Worm (Caenorhabditis elegans): ENCODE measurements around the gene F47E1.2.

DNA sequence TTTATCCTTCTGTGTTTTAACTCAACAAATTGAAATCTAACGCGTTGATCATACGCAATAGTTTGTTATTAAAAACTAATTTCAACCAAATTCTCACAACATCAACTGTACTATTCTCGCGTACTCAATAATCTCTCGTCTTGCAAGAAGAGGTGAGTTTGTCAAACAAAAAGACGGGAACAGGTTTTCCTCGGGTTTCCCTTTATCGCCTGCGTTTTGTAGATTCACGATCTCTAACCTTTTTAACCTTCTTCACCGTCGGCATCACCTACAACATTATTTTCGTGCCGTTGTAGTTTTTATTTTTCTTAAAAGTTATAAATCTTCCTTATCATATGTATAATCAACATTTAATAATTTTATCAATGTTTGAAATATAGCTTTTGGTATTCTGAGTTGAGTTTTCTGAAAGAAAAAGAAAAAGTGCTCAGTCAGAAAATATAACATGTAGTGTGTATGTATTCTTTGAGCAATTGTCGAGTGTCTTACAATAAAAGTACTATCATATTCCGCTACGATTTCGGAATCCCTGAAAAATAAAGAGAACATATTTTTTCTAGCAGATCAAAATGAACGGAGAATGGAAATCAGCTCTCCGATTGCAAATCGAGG, 28.4 kb upstream of the F47E1.2 start, which contains the start of gene snf-12:
- TF ChIP-seq mep-1 (tag; optimal IDR thresholded peaks at IDR 0.05) (no peak), elt-3 (tag; optimal IDR thresholded peaks at IDR 0.05) (no peak), elt-1 (tag; optimal IDR thresholded peaks at IDR 0.05; ENCODE audit: borderline replicate concordance, insufficient read depth) (no peak), mab-5 (tag; optimal IDR thresholded peaks at IDR 0.05) (no peak), unc-62 (GFP tag; optimal IDR thresholded peaks at IDR 0.05) (no peak), snpc-4 (tag; optimal IDR thresholded peaks at IDR 0.05) (no peak), pha-4 (tag; optimal IDR thresholded peaks at IDR 0.05) (no peak)
